Fruit fly (Drosophila melanogaster): ENCODE measurements around the gene VhaM9.7-d.

- TF ChIP-seq topi (GFP tag; optimal IDR thresholded peaks at IDR 0.05) (no peak), Gug (GFP tag; IDR thresholded peaks at IDR 0.05) (no peak), pdm3 (GFP tag; optimal IDR thresholded peaks at IDR 0.05) (no peak), Hr38 (GFP tag; optimal IDR thresholded peaks at IDR 0.05) (no peak), esn (GFP tag; optimal IDR thresholded peaks at IDR 0.05) (no peak), Ets96B (tag; optimal IDR thresholded peaks at IDR 0.05) (no peak)
Measured at dm6 chr3R:16974904-16975303, at the start of gene VhaM9.7-d.
